Worm (Caenorhabditis elegans) whole organism, L1 larva: ENCODE results near the gene kcnl-4.

Experiments used
- C16A3.4 ChIP-seq: fragments of 150-350 bp; optimal IDR thresholded peaks from 2 replicates; lab custom pipeline; 2014; ENCODE audit warnings: missing biosample characterization, missing genetic modification characterization
- C34B4.2 ChIP-seq: sonication (generic microtip); optimal IDR thresholded peaks from 2 replicates; lab custom pipeline; 2017; ENCODE audit warnings: mild to moderate bottlenecking, missing genetic modification characterization, missing compliant biosample characterization
- Y116A8C.19 ChIP-seq: sonication (generic microtip); optimal IDR thresholded peaks from 2 replicates; lab custom pipeline; 2016; ENCODE audit warnings: missing compliant biosample characterization, missing genetic modification characterization, borderline replicate concordance
- aha-1 ChIP-seq: fragments of 150-350 bp; optimal IDR thresholded peaks from 2 replicates; lab custom pipeline; 2014; ENCODE audit warnings: missing biosample characterization, missing genetic modification characterization
- aly-2 ChIP-seq: fragments of 150-350 bp; optimal IDR thresholded peaks from 2 replicates; lab custom pipeline; 2014; ENCODE audit warnings: missing biosample characterization, missing genetic modification characterization
- ama-1 ChIP-seq: fragments of 150-350 bp; optimal IDR thresholded peaks from 2 replicates; lab custom pipeline; 2014
- blmp-1 ChIP-seq: fragments of 150-350 bp; optimal IDR thresholded peaks from 2 replicates; lab custom pipeline; 2014; ENCODE audit warnings: missing biosample characterization, missing genetic modification characterization
- ceh-82 ChIP-seq, 3 experiments: fragments of 150-350 bp in 1 of 3; sonication (generic microtip) in 2 of 3; optimal IDR thresholded peaks; 2 replicates each; lab custom pipeline; 2014 to 2017; ENCODE audit warnings: missing biosample characterization in 3 of 3, missing genetic modification characterization in 3 of 3
- dpl-1 ChIP-seq, 3 experiments: fragments of 150-350 bp in 2 of 3; sonication (generic microtip) in 1 of 3; optimal IDR thresholded peaks; 2 replicates each; lab custom pipeline; 2014 to 2017; ENCODE audit warnings: missing biosample characterization in 3 of 3, missing genetic modification characterization in 3 of 3, missing genetic modification reagents in 3 of 3
- dsc-1 ChIP-seq: sonication (generic microtip); optimal IDR thresholded peaks from 2 replicates; lab custom pipeline; 2016; ENCODE audit warnings: mild to moderate bottlenecking, missing genetic modification characterization, missing compliant biosample characterization
- efl-1 ChIP-seq, 4 experiments: fragments of 150-350 bp; optimal IDR thresholded peaks in 3 of 4; peaks in 1 of 4; 1 replicate in 1 of 4; 2 replicates in 3 of 4; lab custom pipeline; 2014; ENCODE audit warnings: missing biosample characterization in 2 of 4, missing genetic modification characterization in 2 of 4, missing genetic modification reagents in 2 of 4
- efl-3 ChIP-seq: fragments of 200-800 bp; sonication (Bioruptor generic); optimal IDR thresholded peaks from 2 replicates; lab custom pipeline; 2018; ENCODE audit warnings: mild to moderate bottlenecking, missing genetic modification characterization, missing compliant biosample characterization
- egl-13 ChIP-seq: sonication (generic microtip); optimal IDR thresholded peaks from 2 replicates; lab custom pipeline; 2016; ENCODE audit warnings: missing genotype, missing genetic modification reagents, missing genetic modification characterization, missing compliant biosample characterization
- egl-27 ChIP-seq, 2 experiments: fragments of 150-350 bp in 1 of 2; sonication (generic microtip); optimal IDR thresholded peaks; 3 replicates each; lab custom pipeline; 2017 to 2018; ENCODE audit warnings: missing biosample characterization in 2 of 2, missing genetic modification characterization in 2 of 2, missing genetic modification reagents in 2 of 2
- ets-5 ChIP-seq: fragments of 200-800 bp; sonication (Bioruptor generic); IDR thresholded peaks from 2 replicates; pipeline ENCODE4 v1.3.6; 2022; ENCODE audit warnings: missing genetic modification characterization, missing compliant biosample characterization
- fkh-10 ChIP-seq: sonication (generic microtip); optimal IDR thresholded peaks from 2 replicates; lab custom pipeline; 2017; ENCODE audit warnings: missing biosample characterization, missing genetic modification reagents, missing genetic modification characterization
- grh-1 ChIP-seq: fragments of 200-800 bp; sonication (Bioruptor generic); IDR thresholded peaks from 2 replicates; pipeline ENCODE4 v1.3.6; 2022; ENCODE audit warnings: missing genetic modification reagents, missing genetic modification characterization, missing compliant biosample characterization
- isw-1 ChIP-seq: fragments of 200-800 bp; sonication (Bioruptor generic); IDR thresholded peaks from 2 replicates; pipeline ENCODE4 v1.3.6; 2022; ENCODE audit warnings: missing genetic modification characterization, missing compliant biosample characterization
- jun-1 ChIP-seq: fragments of 150-350 bp; optimal IDR thresholded peaks from 2 replicates; lab custom pipeline; 2014; ENCODE audit warnings: missing biosample characterization, missing genetic modification reagents, missing genetic modification characterization
- lin-13 ChIP-seq: fragments of 150-350 bp; optimal IDR thresholded peaks from 2 replicates; lab custom pipeline; 2014; ENCODE audit warnings: missing biosample characterization, missing genetic modification reagents, missing genetic modification characterization
- lin-15B ChIP-seq: fragments of 150-350 bp; sonication (generic microtip); optimal IDR thresholded peaks from 3 replicates; lab custom pipeline; 2014; ENCODE audit warnings: missing biosample characterization, missing genetic modification characterization
- lin-35 ChIP-seq, 2 experiments: fragments of 150-350 bp; optimal IDR thresholded peaks; 2 replicates each; lab custom pipeline; 2014; ENCODE audit warnings: missing biosample characterization in 2 of 2, missing genetic modification characterization in 2 of 2, missing genetic modification reagents in 2 of 2
- lsy-2 ChIP-seq, 2 experiments: fragments of 150-350 bp; optimal IDR thresholded peaks; 2 replicates each; lab custom pipeline; 2014; ENCODE audit warnings: missing biosample characterization in 2 of 2, missing genetic modification characterization in 2 of 2
- mab-9 ChIP-seq: fragments of 200-800 bp; sonication (Bioruptor generic); IDR thresholded peaks from 2 replicates; pipeline ENCODE4 v1.3.6; 2022; ENCODE audit warnings: missing genetic modification reagents, missing genetic modification characterization, missing compliant biosample characterization
- mdl-1 ChIP-seq, 2 experiments: fragments of 150-350 bp; optimal IDR thresholded peaks; 2 replicates each; lab custom pipeline; 2014 to 2017; ENCODE audit warnings: missing biosample characterization in 2 of 2, missing genetic modification characterization in 2 of 2, inconsistent platforms in 1 of 2
- mef-2 ChIP-seq: fragments of 150-350 bp; optimal IDR thresholded peaks from 2 replicates; lab custom pipeline; 2014; ENCODE audit warnings: missing biosample characterization, missing genetic modification characterization
- mep-1 ChIP-seq: fragments of 150-350 bp; optimal IDR thresholded peaks from 2 replicates; lab custom pipeline; 2014; ENCODE audit warnings: missing biosample characterization, missing genetic modification characterization
- nhr-20 ChIP-seq: sonication (generic microtip); optimal IDR thresholded peaks from 2 replicates; lab custom pipeline; 2016; ENCODE audit warnings: mild to moderate bottlenecking, missing genetic modification characterization, missing compliant biosample characterization
- nhr-237 ChIP-seq: fragments of 150-350 bp; optimal IDR thresholded peaks from 2 replicates; lab custom pipeline; 2014; ENCODE audit warnings: missing biosample characterization, missing genetic modification characterization
- nhr-76 ChIP-seq: sonication (generic microtip); optimal IDR thresholded peaks from 2 replicates; lab custom pipeline; 2017; ENCODE audit warnings: missing biosample characterization, missing genetic modification characterization
- nhr-77 ChIP-seq: fragments of 150-350 bp; optimal IDR thresholded peaks from 2 replicates; lab custom pipeline; 2014; ENCODE audit warnings: missing biosample characterization, missing genetic modification characterization
- nhr-90 ChIP-seq: sonication (generic microtip); optimal IDR thresholded peaks from 2 replicates; lab custom pipeline; 2016; ENCODE audit warnings: mild to moderate bottlenecking, missing genetic modification characterization, missing compliant biosample characterization; ENCODE audit not compliant: poor library complexity
- pag-3 ChIP-seq: sonication (generic microtip); optimal IDR thresholded peaks from 2 replicates; lab custom pipeline; 2017; ENCODE audit warnings: missing genetic modification characterization, mild to moderate bottlenecking, missing compliant biosample characterization, antibody characterized with exemption, borderline replicate concordance; ENCODE audit not compliant: insufficient read depth
- pax-3 ChIP-seq: fragments of 200-800 bp; sonication (Bioruptor generic); optimal IDR thresholded peaks from 2 replicates; lab custom pipeline; 2018; ENCODE audit warnings: mild to moderate bottlenecking, missing genetic modification characterization, moderate library complexity, missing compliant biosample characterization
- pqm-1 ChIP-seq: sonication (generic microtip); optimal IDR thresholded peaks from 3 replicates; lab custom pipeline; 2017; ENCODE audit warnings: missing biosample characterization, missing genetic modification characterization
- snu-23 ChIP-seq: sonication (generic microtip); optimal IDR thresholded peaks from 2 replicates; lab custom pipeline; 2016; ENCODE audit warnings: missing genetic modification characterization, missing compliant biosample characterization
- sox-4 ChIP-seq: sonication (generic microtip); optimal IDR thresholded peaks from 2 replicates; lab custom pipeline; 2016; ENCODE audit warnings: missing genetic modification characterization, missing compliant biosample characterization
- swsn-7 ChIP-seq: sonication (generic microtip); optimal IDR thresholded peaks from 2 replicates; lab custom pipeline; 2016; ENCODE audit warnings: missing genetic modification characterization, missing compliant biosample characterization
- tlp-1 ChIP-seq: fragments of 150-350 bp; optimal IDR thresholded peaks from 2 replicates; lab custom pipeline; 2014; ENCODE audit warnings: missing biosample characterization, missing genetic modification characterization
- unc-130 ChIP-seq: fragments of 150-350 bp; optimal IDR thresholded peaks from 2 replicates; lab custom pipeline; 2017; ENCODE audit warnings: missing biosample characterization, missing genetic modification characterization, inconsistent platforms
- unc-30 ChIP-seq: sonication (generic microtip); optimal IDR thresholded peaks from 2 replicates; lab custom pipeline; 2017; ENCODE audit warnings: missing biosample characterization, missing genetic modification characterization
- unc-86 ChIP-seq: sonication (generic microtip); optimal IDR thresholded peaks from 2 replicates; lab custom pipeline; 2016; ENCODE audit warnings: missing genetic modification characterization, missing compliant biosample characterization
- unc-98 ChIP-seq: fragments of 200-800 bp; sonication (Bioruptor generic); IDR thresholded peaks from 2 replicates; pipeline ENCODE4 v1.3.6; 2022; ENCODE audit warnings: missing genetic modification characterization, missing compliant biosample characterization
- xbp-1 ChIP-seq: sonication (generic microtip); optimal IDR thresholded peaks from 2 replicates; lab custom pipeline; 2016; ENCODE audit warnings: missing genetic modification characterization, missing compliant biosample characterization

The kcnl-4 gene

DNA sequence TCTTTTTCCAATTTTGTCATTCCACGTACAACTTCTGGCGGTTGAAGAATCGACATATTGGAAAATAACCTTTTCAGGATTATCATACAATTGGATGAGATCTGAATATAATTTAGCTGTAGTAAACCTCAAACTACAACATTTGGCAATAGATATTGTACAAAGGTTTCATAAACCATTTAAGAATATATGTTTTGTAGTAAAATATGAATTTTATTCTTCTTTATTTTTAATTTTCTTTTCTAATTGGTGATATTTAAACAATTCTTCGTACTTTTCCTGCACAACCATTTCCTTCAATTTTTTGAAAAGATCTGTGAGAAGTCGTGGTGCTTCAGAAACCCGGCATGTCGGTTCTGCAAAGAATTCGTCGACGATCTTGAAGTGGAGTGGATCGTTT lies 9.9 kb upstream of the kcnl-4 start, which contains the start of gene C53A5.17:
Gene C53A5.17 (minus strand): TSS at position 101 of the 400 bp plus-strand sequence.
- no peak for TF ChIP-seq nhr-77 (tag; lab: Kevin White, UChicago)
- TF ChIP-seq nhr-20 (tag; lab: Kevin White, UChicago): no peak
- no peak for TF ChIP-seq mdl-1 (tag; optimal IDR thresholded peaks at IDR 0.05; lab: Kevin White, UChicago)
- no peak for TF ChIP-seq unc-130
- TF ChIP-seq unc-98 (GFP tag; lab: Robert Waterston, UW): no peak
- TF ChIP-seq mab-9: no peak
- TF ChIP-seq Y116A8C.19 (tag; lab: Kevin White, UChicago): no peak
- TF ChIP-seq nhr-76 (tag; lab: Kevin White, UChicago): no peak
- no peak for TF ChIP-seq pag-3
- TF ChIP-seq unc-30 (tag; lab: Kevin White, UChicago): no peak
- TF ChIP-seq lin-35 (GFP tag; optimal IDR thresholded peaks at IDR 0.05; lab: Kevin White, UChicago): no peak

DNA sequence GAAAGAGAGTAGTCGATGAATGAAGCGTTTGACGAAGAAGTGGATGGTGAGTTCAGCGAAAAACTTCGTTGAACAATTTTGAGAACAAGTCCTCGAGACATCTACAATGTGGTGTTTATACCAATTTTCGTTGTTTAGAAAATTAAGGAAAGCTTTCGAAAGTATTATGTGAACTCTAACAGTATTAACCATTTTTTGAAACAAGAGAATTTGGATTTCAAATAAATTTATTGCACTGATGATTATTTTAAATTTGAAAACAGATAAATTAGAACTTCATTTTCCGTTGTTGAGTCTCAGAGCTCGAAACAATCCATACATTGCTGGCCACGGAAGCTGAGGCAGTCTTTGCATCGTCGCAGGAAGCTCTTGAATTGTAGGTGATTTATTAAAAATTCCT lies 8.4 kb upstream of the kcnl-4 start, which contains the start of gene C53A5.16:
Gene C53A5.16 (minus strand): TSS at position 101 of the 400 bp plus-strand sequence.
- TF ChIP-seq egl-13 (tag; lab: Kevin White, UChicago) (no peak), ama-1 (lab: Kevin White, UChicago) (peak; percentile 37)

ce11 chrV:14523105-14523504 lies 7.8 kb upstream of the kcnl-4 start, which contains the start of gene C53A5.2:
Gene C53A5.2 (minus strand): TSS chrV:14523205.
- no peak for TF ChIP-seq efl-1 (optimal IDR thresholded peaks at IDR 0.05; lab: Kevin White, UChicago)
- TF ChIP-seq efl-1 (GFP tag; optimal IDR thresholded peaks at IDR 0.05 in 1 of 2; lab: Kevin White, UChicago): peak in 1 of 2 experiments; percentile 88
- no peak for TF ChIP-seq tlp-1 (tag; lab: Kevin White, UChicago)
- TF ChIP-seq isw-1 (GFP tag; lab: Robert Waterston, UW): no peak

DNA sequence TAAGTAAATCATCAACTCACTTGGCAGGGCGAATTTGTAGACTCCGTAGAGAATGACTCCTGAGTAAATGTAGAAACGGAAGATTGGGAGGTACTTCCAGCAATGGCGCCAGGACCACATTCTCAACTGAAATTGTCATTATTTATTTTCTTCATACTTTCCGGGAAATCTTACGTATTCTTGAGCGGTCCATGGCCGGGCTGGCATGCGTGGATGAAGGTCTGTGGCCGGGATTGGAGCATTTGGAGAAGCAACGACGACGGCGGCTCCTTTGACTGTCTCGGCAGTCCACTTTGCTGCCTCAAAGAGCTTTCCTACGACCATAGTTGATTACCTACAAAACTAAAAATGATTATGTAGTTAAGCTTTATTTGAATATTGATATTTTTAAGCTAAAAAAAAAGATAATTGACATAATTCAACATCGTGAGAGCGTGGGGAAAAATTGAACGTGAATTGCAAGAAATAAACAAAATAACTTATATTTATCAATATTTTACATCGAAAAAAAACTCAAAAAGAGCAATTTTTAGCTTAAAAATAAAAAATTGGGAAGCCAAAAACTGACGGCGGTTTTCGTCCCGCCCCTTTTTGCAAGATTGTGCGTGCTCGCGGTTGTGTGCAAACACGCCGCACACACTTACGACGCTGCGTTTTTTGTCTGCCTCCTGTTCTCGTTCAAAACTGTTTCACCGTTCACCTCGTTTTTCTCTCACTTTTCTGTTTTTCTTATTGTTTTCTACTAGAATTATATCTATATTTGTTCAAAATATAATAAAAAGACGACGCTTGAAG lies 6.9 kb upstream of the kcnl-4 start, which contains the start of gene ril-1:
Gene ril-1 (minus strand): TSS at position 342 of the 795 bp plus-strand sequence.
- TF ChIP-seq dpl-1 (GFP tag; optimal IDR thresholded peaks at IDR 0.05; lab: Kevin White, UChicago) (peak in 2 of 3 experiments; percentile 30 to 31), nhr-237 (tag; lab: Kevin White, UChicago) (no peak), jun-1 (tag; lab: Kevin White, UChicago) (no peak), pag-3 (no peak), nhr-90 (tag; lab: Kevin White, UChicago) (peak; percentile 44), Y116A8C.19 (tag; lab: Kevin White, UChicago) (no peak), pqm-1 (tag; lab: Kevin White, UChicago) (no peak), grh-1 (GFP tag; lab: Robert Waterston, UW) (no peak), xbp-1 (peak; percentile 15), nhr-77 (tag; lab: Kevin White, UChicago) (no peak), dsc-1 (tag; lab: Kevin White, UChicago) (peak; percentile 10), unc-98 (GFP tag; lab: Robert Waterston, UW) (no peak), swsn-7 (peak; percentile 21), fkh-10 (no peak), C16A3.4 (tag; lab: Kevin White, UChicago) (peak; percentile 53), mdl-1 (tag; optimal IDR thresholded peaks at IDR 0.05; lab: Kevin White, UChicago) (peak in 1 of 2 experiments; percentile 8), ceh-82 (tag; optimal IDR thresholded peaks at IDR 0.05; lab: Kevin White, UChicago) (peak; percentile 2 to 40 (median 32)), pax-3 (tag; lab: Kevin White, UChicago) (no peak), unc-86 (tag; lab: Kevin White, UChicago) (no peak), aha-1 (tag; lab: Kevin White, UChicago) (no peak), mef-2 (tag; lab: Kevin White, UChicago) (no peak), blmp-1 (tag; lab: Kevin White, UChicago) (no peak), snu-23 (peak; percentile 50), lin-15B (tag; lab: Kevin White, UChicago) (no peak), egl-13 (tag; lab: Kevin White, UChicago) (no peak), mep-1 (no peak), aly-2 (tag; lab: Kevin White, UChicago) (no peak), C34B4.2 (no peak), efl-3 (GFP tag; lab: Kevin White, UChicago) (no peak), lsy-2 (tag; optimal IDR thresholded peaks at IDR 0.05; lab: Kevin White, UChicago) (peak; percentile 27 to 58), lin-13 (GFP tag; lab: Kevin White, UChicago) (no peak), nhr-20 (tag; lab: Kevin White, UChicago) (peak; percentile 25), unc-130 (peak; percentile 14), sox-4 (tag; lab: Kevin White, UChicago) (no peak), egl-27 (tag; optimal IDR thresholded peaks at IDR 0.05; lab: Kevin White, UChicago) (no peak), ets-5 (no peak)
